Fruit fly (Drosophila melanogaster) whole organism, pupa: ENCODE measurements around the gene CG13113.

Experiments used
- CG4496 ChIP-seq: fragments of 200-800 bp; sonication (Bioruptor generic); IDR thresholded peaks from 3 replicates; pipeline ENCODE4 v1.3.6; 2022; ENCODE audit warnings: missing biosample characterization, missing genetic modification characterization
- Pif1A ChIP-seq: fragments of 200-800 bp; sonication (Bioruptor generic); optimal IDR thresholded peaks from 3 replicates; lab custom pipeline; 2016; ENCODE audit warnings: missing biosample characterization, missing genetic modification characterization

- TF ChIP-seq CG4496 (GFP tag; lab: Robert Waterston, UW) (no peak), Pif1A (no peak)
Measured at dm6 chr2L:9513771-9514170, 30.2 kb upstream of the CG13113 start.
